Worm (Caenorhabditis elegans) whole organism, young adult: ENCODE measurements around the gene sec-61.G.

Source experiments
- B0019.2 ChIP-seq: fragments of 200-800 bp; sonication (Bioruptor generic); conservative IDR thresholded peaks from 2 replicates; pipeline ENCODE4 v1.3.6; 2022; ENCODE audit warnings: missing genetic modification reagents, missing genetic modification characterization, missing compliant biosample characterization
- B0035.1 ChIP-seq: sonication (generic microtip); optimal IDR thresholded peaks from 2 replicates; lab custom pipeline; 2016; ENCODE audit warnings: missing genetic modification characterization, mild to moderate bottlenecking, missing compliant biosample characterization, missing genotype, missing genetic modification reagents
- B0261.1 ChIP-seq: sonication (generic microtip); optimal IDR thresholded peaks from 2 replicates; lab custom pipeline; 2016; ENCODE audit warnings: mild to moderate bottlenecking, missing genetic modification characterization, moderate library complexity, missing compliant biosample characterization
- D2030.7 ChIP-seq: fragments of 200-800 bp; sonication (Bioruptor generic); IDR thresholded peaks from 2 replicates; pipeline ENCODE4 v1.3.6; 2022; ENCODE audit warnings: missing genetic modification reagents, missing genetic modification characterization, missing compliant biosample characterization
- F33H1.4 ChIP-seq: fragments of 200-800 bp; sonication (Bioruptor generic); IDR thresholded peaks from 2 replicates; pipeline ENCODE4 v1.3.6; 2022; ENCODE audit warnings: missing genetic modification reagents, missing genetic modification characterization, missing compliant biosample characterization
- F52B5.7 ChIP-seq: sonication (generic microtip); optimal IDR thresholded peaks from 2 replicates; lab custom pipeline; 2016; ENCODE audit warnings: mild to moderate bottlenecking, missing genetic modification characterization, missing compliant biosample characterization
- F55B11.4 ChIP-seq: sonication (generic microtip); optimal IDR thresholded peaks from 2 replicates; lab custom pipeline; 2016; ENCODE audit warnings: missing compliant biosample characterization, missing genetic modification characterization, borderline replicate concordance; ENCODE audit not compliant: insufficient read depth
- F57A8.1 ChIP-seq: fragments of 200-800 bp; sonication (Bioruptor generic); optimal IDR thresholded peaks from 2 replicates; lab custom pipeline; 2018; ENCODE audit warnings: mild to moderate bottlenecking, missing genetic modification characterization, moderate library complexity, missing compliant biosample characterization
- Y53F4B.3 ChIP-seq: fragments of 200-800 bp; sonication (Bioruptor generic); IDR thresholded peaks from 2 replicates; pipeline ENCODE4 v1.3.6; 2022; ENCODE audit warnings: missing genetic modification reagents, missing genetic modification characterization, missing compliant biosample characterization
- Y56A3A.18 ChIP-seq: fragments of 200-800 bp; sonication (Bioruptor generic); IDR thresholded peaks from 2 replicates; pipeline ENCODE4 v1.3.6; 2022; ENCODE audit warnings: missing genetic modification reagents, missing genetic modification characterization, missing compliant biosample characterization
- akir-1 ChIP-seq: fragments of 200-800 bp; sonication (Bioruptor generic); optimal IDR thresholded peaks from 2 replicates; lab custom pipeline; 2018; ENCODE audit warnings: mild to moderate bottlenecking, missing genetic modification characterization, moderate library complexity, missing compliant biosample characterization
- ama-1 ChIP-seq, 3 experiments: fragments of 150-350 bp in 1 of 3; sonication (generic microtip) in 2 of 3; optimal IDR thresholded peaks; 2 replicates each; lab custom pipeline; 2014 to 2018; ENCODE audit warnings: missing biosample characterization in 2 of 3, missing genetic modification characterization in 2 of 3, missing genetic modification reagents in 2 of 3
- aptf-2 ChIP-seq: fragments of 200-800 bp; sonication (Bioruptor generic); conservative IDR thresholded peaks from 2 replicates; pipeline ENCODE4 v1.3.6; 2022; ENCODE audit warnings: missing genetic modification reagents, missing genetic modification characterization, missing compliant biosample characterization
- atf-7 ChIP-seq: sonication (generic microtip); optimal IDR thresholded peaks from 2 replicates; lab custom pipeline; 2017; ENCODE audit warnings: mild to moderate bottlenecking, missing genetic modification characterization, missing compliant biosample characterization
- bed-2 ChIP-seq: fragments of 200-800 bp; sonication (Bioruptor generic); IDR thresholded peaks from 2 replicates; pipeline ENCODE4 v1.3.6; 2022; ENCODE audit warnings: missing genetic modification reagents, missing genetic modification characterization, missing compliant biosample characterization
- ccch-3 ChIP-seq: fragments of 200-800 bp; sonication (Bioruptor generic); optimal IDR thresholded peaks from 2 replicates; lab custom pipeline; 2018; ENCODE audit warnings: mild to moderate bottlenecking, missing genetic modification characterization, missing compliant biosample characterization
- cebp-2 ChIP-seq: fragments of 200-800 bp; sonication (Bioruptor generic); IDR thresholded peaks from 2 replicates; pipeline ENCODE4 v1.3.6; 2022; ENCODE audit warnings: missing genetic modification characterization, missing compliant biosample characterization
- ceh-91 ChIP-seq: fragments of 200-800 bp; sonication (Bioruptor generic); IDR thresholded peaks from 2 replicates; pipeline ENCODE4 v1.3.6; 2022; ENCODE audit warnings: missing genetic modification reagents, missing genetic modification characterization, missing compliant biosample characterization
- chd-7 ChIP-seq: sonication (generic microtip); optimal IDR thresholded peaks from 2 replicates; lab custom pipeline; 2016; ENCODE audit warnings: mild to moderate bottlenecking, missing genetic modification characterization, moderate library complexity, missing compliant biosample characterization
- dox-1 ChIP-seq: fragments of 200-800 bp; sonication (Bioruptor generic); IDR thresholded peaks from 2 replicates; pipeline ENCODE4 v1.3.6; 2022; ENCODE audit warnings: missing genetic modification reagents, missing genetic modification characterization, missing compliant biosample characterization
- ets-4 ChIP-seq: fragments of 200-800 bp; sonication (Bioruptor generic); optimal IDR thresholded peaks from 2 replicates; lab custom pipeline; 2018; ENCODE audit warnings: mild to moderate bottlenecking, missing genetic modification characterization, missing compliant biosample characterization
- gei-17 ChIP-seq: fragments of 200-800 bp; sonication (Bioruptor generic); optimal IDR thresholded peaks from 2 replicates; lab custom pipeline; 2018; ENCODE audit warnings: mild to moderate bottlenecking, missing genetic modification characterization, missing compliant biosample characterization
- him-1 ChIP-seq: sonication (generic microtip); optimal IDR thresholded peaks from 2 replicates; lab custom pipeline; 2016; ENCODE audit warnings: missing genotype, missing genetic modification reagents, missing genetic modification characterization, missing compliant biosample characterization
- hmg-1.2 ChIP-seq: fragments of 200-800 bp; sonication (Bioruptor generic); IDR thresholded peaks from 2 replicates; pipeline ENCODE4 v1.3.6; 2022; ENCODE audit warnings: missing genetic modification reagents, missing genetic modification characterization, missing compliant biosample characterization
- hrde-1 ChIP-seq: sonication (generic microtip); optimal IDR thresholded peaks from 2 replicates; lab custom pipeline; 2016; ENCODE audit warnings: missing genetic modification characterization, mild to moderate bottlenecking, missing compliant biosample characterization, moderate library complexity, missing genotype, missing genetic modification reagents, borderline replicate concordance
- let-607 ChIP-seq, 2 experiments: fragments of 200-800 bp in 1 of 2; sonication (Bioruptor generic) in 1 of 2; sonication (generic microtip) in 1 of 2; optimal IDR thresholded peaks; 2 replicates each; lab custom pipeline; 2016 to 2018; ENCODE audit warnings: mild to moderate bottlenecking in 2 of 2, missing compliant biosample characterization in 2 of 2, missing genetic modification characterization in 2 of 2, moderate library complexity in 2 of 2, missing genotype in 1 of 2
- lin-54 ChIP-seq: fragments of 200-800 bp; sonication (Bioruptor generic); optimal IDR thresholded peaks from 2 replicates; lab custom pipeline; 2018; ENCODE audit warnings: mild to moderate bottlenecking, missing genetic modification characterization, missing compliant biosample characterization
- lsl-1 ChIP-seq: fragments of 200-800 bp; sonication (Bioruptor generic); optimal IDR thresholded peaks from 2 replicates; lab custom pipeline; 2018; ENCODE audit warnings: mild to moderate bottlenecking, missing genetic modification characterization, moderate library complexity, missing compliant biosample characterization
- madf-3 ChIP-seq: fragments of 200-800 bp; sonication (Bioruptor generic); IDR thresholded peaks from 2 replicates; pipeline ENCODE4 v1.3.6; 2022; ENCODE audit warnings: missing genetic modification reagents, missing genetic modification characterization, missing compliant biosample characterization
- madf-6 ChIP-seq: fragments of 200-800 bp; sonication (Bioruptor generic); IDR thresholded peaks from 2 replicates; pipeline ENCODE4 v1.3.6; 2022; ENCODE audit warnings: missing genetic modification reagents, missing genetic modification characterization, missing compliant biosample characterization
- madf-8 ChIP-seq: fragments of 200-800 bp; sonication (Bioruptor generic); conservative IDR thresholded peaks from 2 replicates; pipeline ENCODE4 v1.3.6; 2022; ENCODE audit warnings: missing genetic modification reagents, missing genetic modification characterization, missing compliant biosample characterization
- mel-28 ChIP-seq: sonication (generic microtip); optimal IDR thresholded peaks from 2 replicates; lab custom pipeline; 2016; ENCODE audit warnings: borderline replicate concordance, mild to moderate bottlenecking, missing genetic modification characterization, missing compliant biosample characterization
- nfyb-1 ChIP-seq: fragments of 200-800 bp; sonication (Bioruptor generic); IDR thresholded peaks from 2 replicates; pipeline ENCODE4 v1.3.6; 2022; ENCODE audit warnings: missing genetic modification reagents, missing genetic modification characterization, missing compliant biosample characterization
- nhr-120 ChIP-seq: fragments of 200-800 bp; sonication (Bioruptor generic); IDR thresholded peaks from 2 replicates; pipeline ENCODE4 v1.3.6; 2022; ENCODE audit warnings: missing genetic modification characterization, missing compliant biosample characterization
- nhr-90 ChIP-seq: sonication (generic microtip); optimal IDR thresholded peaks from 2 replicates; lab custom pipeline; 2016; ENCODE audit warnings: missing genotype, mild to moderate bottlenecking, missing genetic modification characterization, missing compliant biosample characterization
- rcor-1 ChIP-seq: fragments of 200-800 bp; sonication (Bioruptor generic); IDR thresholded peaks from 2 replicates; pipeline ENCODE4 v1.3.6; 2022; ENCODE audit warnings: missing genetic modification reagents, missing genetic modification characterization, missing compliant biosample characterization
- rec-8 ChIP-seq, 2 experiments: sonication (generic microtip); optimal IDR thresholded peaks; 2 replicates each; lab custom pipeline; 2016; ENCODE audit warnings: mild to moderate bottlenecking in 2 of 2, missing genetic modification characterization in 2 of 2, missing genetic modification reagents in 2 of 2, missing genotype in 2 of 2, missing biosample characterization in 1 of 2, missing compliant biosample characterization in 1 of 2, moderate library complexity in 1 of 2
- rpc-1 ChIP-seq, 2 experiments: fragments of 150-350 bp in 1 of 2; sonication (generic microtip) in 1 of 2; optimal IDR thresholded peaks; 2 replicates each; lab custom pipeline; 2014 to 2018; ENCODE audit warnings: missing biosample characterization in 1 of 2, missing genetic modification characterization in 1 of 2, missing genetic modification reagents in 1 of 2, missing genotype in 1 of 2
- snpc-3.4 ChIP-seq: sonication (generic microtip); optimal IDR thresholded peaks from 2 replicates; lab custom pipeline; 2017; ENCODE audit warnings: missing genetic modification characterization, mild to moderate bottlenecking, missing compliant biosample characterization, antibody characterized with exemption, moderate library complexity, missing genotype, missing genetic modification reagents
- somi-1 ChIP-seq: fragments of 200-800 bp; sonication (Bioruptor generic); optimal IDR thresholded peaks from 2 replicates; lab custom pipeline; 2018; ENCODE audit warnings: mild to moderate bottlenecking, missing genetic modification characterization, missing compliant biosample characterization
- sptf-2 ChIP-seq: fragments of 200-800 bp; sonication (Bioruptor generic); optimal IDR thresholded peaks from 2 replicates; lab custom pipeline; 2018; ENCODE audit warnings: mild to moderate bottlenecking, missing genetic modification characterization, missing compliant biosample characterization
- tbx-9 ChIP-seq: sonication (generic microtip); optimal IDR thresholded peaks from 2 replicates; lab custom pipeline; 2016; ENCODE audit warnings: borderline replicate concordance, missing genetic modification characterization, inconsistent platforms, missing compliant biosample characterization
- tlf-1 ChIP-seq: fragments of 200-800 bp; sonication (Bioruptor generic); optimal IDR thresholded peaks from 2 replicates; lab custom pipeline; 2018; ENCODE audit warnings: mild to moderate bottlenecking, missing genetic modification characterization, missing compliant biosample characterization
- unc-130 ChIP-seq: sonication (generic microtip); optimal IDR thresholded peaks from 2 replicates; lab custom pipeline; 2016; ENCODE audit warnings: missing genetic modification reagents, missing genetic modification characterization, missing compliant biosample characterization
- ztf-22 ChIP-seq: fragments of 200-800 bp; sonication (Bioruptor generic); optimal IDR thresholded peaks from 2 replicates; lab custom pipeline; 2018; ENCODE audit warnings: mild to moderate bottlenecking, missing genetic modification characterization, moderate library complexity, missing compliant biosample characterization
- ztf-25 ChIP-seq: fragments of 200-800 bp; sonication (Bioruptor generic); IDR thresholded peaks from 2 replicates; pipeline ENCODE4 v1.3.6; 2022; ENCODE audit warnings: missing genetic modification reagents, missing genetic modification characterization, missing compliant biosample characterization

The sec-61.G gene

DNA sequence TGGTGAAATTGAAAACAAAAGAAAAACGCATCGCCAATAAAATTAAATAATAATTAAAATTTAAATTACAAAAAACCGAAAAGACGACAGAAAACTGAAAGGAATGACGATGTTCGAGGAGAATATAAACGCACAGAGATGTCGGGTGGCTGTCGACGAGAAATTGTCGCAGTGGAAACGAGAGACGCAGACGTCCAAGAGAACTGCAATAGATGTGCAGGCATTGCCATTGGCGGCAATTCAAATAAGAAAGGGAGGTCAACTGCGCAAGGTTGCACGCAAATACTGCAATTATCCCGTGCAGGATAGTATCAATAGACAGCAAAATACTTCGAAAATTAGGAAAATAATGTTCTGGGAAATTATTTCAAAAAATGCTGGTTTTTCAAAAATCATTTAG is 229 bp upstream of the sec-61.G start (continued):
- TF ChIP-seq hrde-1 (tag; lab: Kevin White, UChicago) (peak; percentile 88), B0261.1 (tag; lab: Kevin White, UChicago) (peak; percentile 33), nhr-120 (GFP tag; lab: Robert Waterston, UW) (0 out of 2 replicates have a peak, but pooled peaks have one; percentile 69), snpc-3.4 (peak; percentile 92), akir-1 (GFP tag; lab: Kevin White, UChicago) (peak; percentile 71), F55B11.4 (no peak), F33H1.4 (GFP tag; lab: Robert Waterston, UW) (peak; percentile 88), Y56A3A.18 (GFP tag; lab: Robert Waterston, UW) (peak; percentile 90), F57A8.1 (GFP tag; lab: Kevin White, UChicago) (no peak), chd-7 (tag; lab: Kevin White, UChicago) (peak; percentile 97), madf-6 (GFP tag; lab: Robert Waterston, UW) (peak; percentile 94), him-1 (tag; lab: Kevin White, UChicago) (peak; percentile 95), D2030.7 (GFP tag; lab: Robert Waterston, UW) (peak; percentile 95), rec-8 (tag; optimal IDR thresholded peaks at IDR 0.05; lab: Kevin White, UChicago) (peak; percentile 73 to 77), somi-1 (peak; percentile 95), B0019.2 (GFP tag; lab: Robert Waterston, UW) (peak; percentile 87), B0035.1 (tag; lab: Kevin White, UChicago) (peak; percentile 86), mel-28 (tag; lab: Kevin White, UChicago) (peak; percentile 1), nfyb-1 (GFP tag; lab: Robert Waterston, UW) (peak; percentile 98), cebp-2 (GFP tag; lab: Robert Waterston, UW) (peak; percentile 89; the same call in 1 of the 2 replicates), F52B5.7 (tag; lab: Kevin White, UChicago) (peak; percentile 87), ets-4 (GFP tag; lab: Kevin White, UChicago) (peak; percentile 96), atf-7 (tag; lab: Kevin White, UChicago) (peak; percentile 96), aptf-2 (0 out of 2 replicates have a peak, but pooled peaks have one; percentile 21), gei-17 (GFP tag; lab: Kevin White, UChicago) (peak; percentile 82), tbx-9 (tag; lab: Kevin White, UChicago) (no peak), Y53F4B.3 (peak; percentile 75; the same call in 1 of the 2 replicates), nhr-90 (tag; lab: Kevin White, UChicago) (peak; percentile 96), unc-130 (GFP tag; lab: Kevin White, UChicago) (peak; percentile 96), rcor-1 (GFP tag; lab: Robert Waterston, UW) (peak; percentile 96), dox-1 (GFP tag; lab: Robert Waterston, UW) (peak; percentile 99), sptf-2 (peak; percentile 65), lin-54 (GFP tag; lab: Kevin White, UChicago) (peak; percentile 100), ceh-91 (GFP tag; lab: Robert Waterston, UW) (peak; percentile 95), tlf-1 (GFP tag; lab: Kevin White, UChicago) (peak; percentile 99), madf-3 (peak; percentile 98), lsl-1 (GFP tag; lab: Kevin White, UChicago) (peak; percentile 87), bed-2 (GFP tag; lab: Robert Waterston, UW) (peak; percentile 81; the same call in 1 of the 2 replicates), hmg-1.2 (GFP tag; lab: Robert Waterston, UW) (peak; percentile 94), ccch-3 (GFP tag; lab: Kevin White, UChicago) (peak; percentile 79), rpc-1 (optimal IDR thresholded peaks at IDR 0.05; lab: Kevin White, UChicago) (no peak), rpc-1 (tag; optimal IDR thresholded peaks at IDR 0.05; lab: Kevin White, UChicago) (no peak), let-607 (tag; optimal IDR thresholded peaks at IDR 0.05; lab: Kevin White, UChicago) (peak; percentile 100), ztf-22 (GFP tag; lab: Kevin White, UChicago) (peak; percentile 98), ama-1 (optimal IDR thresholded peaks at IDR 0.05; lab: Kevin White, UChicago) (peak; percentile 55), ama-1 (GFP tag; optimal IDR thresholded peaks at IDR 0.05; lab: Kevin White, UChicago) (peak in 1 of 2 experiments; percentile 69), ztf-25 (GFP tag; lab: Robert Waterston, UW) (no peak), madf-8 (GFP tag; lab: Robert Waterston, UW) (peak; percentile 80)
